Worm (Caenorhabditis elegans) whole organism, early embryonic: ENCODE results near the gene B0280.9.

ENCODE experiments used
- F13C5.2 ChIP-seq: sonication (generic microtip); optimal IDR thresholded peaks from 2 replicates; lab custom pipeline; 2017; ENCODE audit warnings: mild to moderate bottlenecking, missing genetic modification characterization, inconsistent platforms, missing compliant biosample characterization
- aly-1 ChIP-seq: sonication (generic microtip); optimal IDR thresholded peaks from 2 replicates; lab custom pipeline; 2016; ENCODE audit warnings: missing genetic modification characterization, missing compliant biosample characterization
- ama-1 ChIP-seq: fragments of 150-350 bp; optimal IDR thresholded peaks from 2 replicates; lab custom pipeline; 2014
- ceh-36 ChIP-seq: sonication (generic microtip); optimal IDR thresholded peaks from 2 replicates; lab custom pipeline; 2016; ENCODE audit warnings: missing genetic modification characterization, inconsistent platforms, missing compliant biosample characterization
- ets-7 ChIP-seq: sonication (generic microtip); optimal IDR thresholded peaks from 2 replicates; lab custom pipeline; 2016; ENCODE audit warnings: missing genotype, missing genetic modification characterization, missing compliant biosample characterization
- flt-1 ChIP-seq: fragments of 200-800 bp; sonication (Bioruptor generic); IDR thresholded peaks from 2 replicates; pipeline ENCODE4 v1.3.6; 2022; ENCODE audit warnings: missing genetic modification characterization, missing compliant biosample characterization
- hmbx-1 ChIP-seq: sonication (generic microtip); optimal IDR thresholded peaks from 2 replicates; lab custom pipeline; 2016; ENCODE audit warnings: mild to moderate bottlenecking, missing genetic modification characterization, missing compliant biosample characterization
- hmg-4 ChIP-seq: fragments of 200-800 bp; sonication (Bioruptor generic); optimal IDR thresholded peaks from 2 replicates; lab custom pipeline; 2018; ENCODE audit warnings: mild to moderate bottlenecking, missing genetic modification characterization, missing compliant biosample characterization
- hnd-1 ChIP-seq: sonication (generic microtip); optimal IDR thresholded peaks from 2 replicates; lab custom pipeline; 2016; ENCODE audit warnings: missing genetic modification characterization, missing compliant biosample characterization
- pes-1 ChIP-seq: fragments of 200-800 bp; sonication (Bioruptor generic); IDR thresholded peaks from 2 replicates; pipeline ENCODE4 v1.3.6; 2022; ENCODE audit warnings: missing genetic modification reagents, missing genetic modification characterization, missing compliant biosample characterization
- scrt-1 ChIP-seq: fragments of 200-800 bp; sonication (Bioruptor generic); IDR thresholded peaks from 2 replicates; pipeline ENCODE4 v1.3.6; 2022; ENCODE audit warnings: missing genetic modification characterization, missing compliant biosample characterization
- tbx-11 ChIP-seq: fragments of 200-800 bp; sonication (Bioruptor generic); IDR thresholded peaks from 2 replicates; pipeline ENCODE4 v1.3.6; 2022; ENCODE audit warnings: missing genetic modification characterization, missing compliant biosample characterization
- tbx-37 ChIP-seq: fragments of 200-800 bp; sonication (Bioruptor generic); conservative IDR thresholded peaks from 2 replicates; pipeline ENCODE4 v1.3.6; 2022; ENCODE audit warnings: missing genetic modification reagents, missing genetic modification characterization, missing compliant biosample characterization
- tra-4 ChIP-seq: sonication (generic microtip); optimal IDR thresholded peaks from 2 replicates; lab custom pipeline; 2017; ENCODE audit warnings: missing genetic modification characterization, missing compliant biosample characterization

ce11 chrIII:7167568-7167937, 44.9 kb upstream of the B0280.9 start, which contains the start of gene acs-4:
- TF ChIP-seq hnd-1 = no peak
- no peak for TF ChIP-seq ama-1 (lab: Kevin White, UChicago)
- TF ChIP-seq tra-4 = no peak
- TF ChIP-seq ceh-36 (tag; lab: Kevin White, UChicago) = no peak
- TF ChIP-seq scrt-1 (GFP tag; lab: Robert Waterston, UW) = no peak
- TF ChIP-seq flt-1 = no peak
- no peak for TF ChIP-seq tbx-37 (GFP tag; lab: Robert Waterston, UW)
- no peak for TF ChIP-seq pes-1
- TF ChIP-seq hmbx-1 = no peak
- TF ChIP-seq aly-1 (tag; lab: Kevin White, UChicago) = no peak
- TF ChIP-seq tbx-11 (GFP tag; lab: Robert Waterston, UW) = no peak
- TF ChIP-seq hmg-4 (GFP tag; lab: Kevin White, UChicago) = no peak
- no peak for TF ChIP-seq F13C5.2 (tag; lab: Kevin White, UChicago)
- TF ChIP-seq ets-7 (tag; lab: Kevin White, UChicago) = no peak
